Worm (Caenorhabditis elegans): ENCODE measurements around the gene cah-4.

The cah-4 gene

ce11 chrX:13514384-13514783 is 28.0 kb upstream of the cah-4 start (continued):
- TF ChIP-seq efl-1 (GFP tag; optimal IDR thresholded peaks at IDR 0.05), result no peak
- TF ChIP-seq somi-1 (GFP tag; optimal IDR thresholded peaks at IDR 0.05), result peak; percentile 71
- no peak for TF ChIP-seq attf-5 (GFP tag; optimal IDR thresholded peaks at IDR 0.05)
- no peak for TF ChIP-seq rec-8 (tag; optimal IDR thresholded peaks at IDR 0.05)
- TF ChIP-seq K11D2.4 (GFP tag; IDR thresholded peaks at IDR 0.05), result peak; percentile 90
- TF ChIP-seq F55B11.4 (tag; optimal IDR thresholded peaks at IDR 0.05; ENCODE audit: borderline replicate concordance, insufficient read depth), result no peak
- TF ChIP-seq hlh-12 (tag; optimal IDR thresholded peaks at IDR 0.05), result no peak
- TF ChIP-seq mxl-1 (tag; optimal IDR thresholded peaks at IDR 0.05), result no peak
- no peak for TF ChIP-seq die-1 (tag; optimal IDR thresholded peaks at IDR 0.05)
- peak; percentile 66 for TF ChIP-seq pbrm-1 (GFP tag; IDR thresholded peaks at IDR 0.05)
- no peak for TF ChIP-seq madf-6 (GFP tag; IDR thresholded peaks at IDR 0.05)
- no peak for TF ChIP-seq tbx-9 (tag; optimal IDR thresholded peaks at IDR 0.05; ENCODE audit: borderline replicate concordance)
- no peak for TF ChIP-seq nhr-90 (tag; optimal IDR thresholded peaks at IDR 0.05)
- TF ChIP-seq lag-1 (GFP tag; IDR thresholded peaks at IDR 0.05), result no peak
- no peak for TF ChIP-seq F33H1.4 (GFP tag; IDR thresholded peaks at IDR 0.05)
- TF ChIP-seq F23B12.7 (tag; optimal IDR thresholded peaks at IDR 0.05; ENCODE audit: insufficient read depth), result peak; percentile 76
- TF ChIP-seq F37B4.10 (GFP tag; IDR thresholded peaks at IDR 0.05), result no peak
- no peak for TF ChIP-seq F49E8.2 (tag; optimal IDR thresholded peaks at IDR 0.05; ENCODE audit: insufficient read depth)
- no peak for TF ChIP-seq bed-1 (GFP tag; IDR thresholded peaks at IDR 0.05)
- TF ChIP-seq ztf-28 (GFP tag; IDR thresholded peaks at IDR 0.05), result no peak
- peak; percentile 63 for TF ChIP-seq mcd-1 (GFP tag; IDR thresholded peaks at IDR 0.05)
- peak; percentile 38 for TF ChIP-seq akir-1 (GFP tag; optimal IDR thresholded peaks at IDR 0.05)
- no peak for TF ChIP-seq ceh-79 (tag; optimal IDR thresholded peaks at IDR 0.05)
- no peak for TF ChIP-seq ztf-25 (GFP tag; IDR thresholded peaks at IDR 0.05)
- peak; percentile 82 for TF ChIP-seq tlf-1 (GFP tag; optimal IDR thresholded peaks at IDR 0.05)
- TF ChIP-seq snpc-1.3 (tag; optimal IDR thresholded peaks at IDR 0.05; ENCODE audit: insufficient read depth), result no peak
- no peak for TF ChIP-seq rpc-1 (optimal IDR thresholded peaks at IDR 0.05)
- no peak for TF ChIP-seq rpc-1 (tag; optimal IDR thresholded peaks at IDR 0.05)
- no peak for TF ChIP-seq aptf-2 (GFP tag; conservative IDR thresholded peaks at IDR 0.05)
- TF ChIP-seq tbp1 (GFP tag; optimal IDR thresholded peaks at IDR 0.05), result peak; percentile 74
- peak; percentile 66 for TF ChIP-seq atf-7 (tag; optimal IDR thresholded peaks at IDR 0.05)
- TF ChIP-seq cebp-1 (GFP tag; IDR thresholded peaks at IDR 0.05), result no peak; the same call in 1 of the 2 replicates
- TF ChIP-seq cebp-1 (tag; optimal IDR thresholded peaks at IDR 0.05), result peak; percentile 83
- TF ChIP-seq nfyb-1 (GFP tag; IDR thresholded peaks at IDR 0.05), result peak; percentile 73
- no peak for TF ChIP-seq dpff-1 (tag; optimal IDR thresholded peaks at IDR 0.05)
- no peak for TF ChIP-seq madf-8 (GFP tag; conservative IDR thresholded peaks at IDR 0.05)
- TF ChIP-seq madf-10 (tag; optimal IDR thresholded peaks at IDR 0.05), result peak; percentile 72
- TF ChIP-seq him-1 (tag; optimal IDR thresholded peaks at IDR 0.05), result no peak
- TF ChIP-seq lsy-27 (tag; optimal IDR thresholded peaks at IDR 0.05; ENCODE audit: borderline replicate concordance, insufficient read depth), result no peak
- no peak for TF ChIP-seq F39B2.1 (GFP tag; IDR thresholded peaks at IDR 0.05)
- peak; percentile 76 for TF ChIP-seq ceh-27 (GFP tag; optimal IDR thresholded peaks at IDR 0.05)
- TF ChIP-seq chd-7 (tag; optimal IDR thresholded peaks at IDR 0.05), result no peak
- no peak for TF ChIP-seq attf-6 (GFP tag; IDR thresholded peaks at IDR 0.05)
- TF ChIP-seq Y56A3A.18 (GFP tag; IDR thresholded peaks at IDR 0.05), result peak; percentile 75; the same call in 1 of the 2 replicates
